2 fruit fly cellular contexts compared by ENCODE assay signal in the genomic region with DNA sequence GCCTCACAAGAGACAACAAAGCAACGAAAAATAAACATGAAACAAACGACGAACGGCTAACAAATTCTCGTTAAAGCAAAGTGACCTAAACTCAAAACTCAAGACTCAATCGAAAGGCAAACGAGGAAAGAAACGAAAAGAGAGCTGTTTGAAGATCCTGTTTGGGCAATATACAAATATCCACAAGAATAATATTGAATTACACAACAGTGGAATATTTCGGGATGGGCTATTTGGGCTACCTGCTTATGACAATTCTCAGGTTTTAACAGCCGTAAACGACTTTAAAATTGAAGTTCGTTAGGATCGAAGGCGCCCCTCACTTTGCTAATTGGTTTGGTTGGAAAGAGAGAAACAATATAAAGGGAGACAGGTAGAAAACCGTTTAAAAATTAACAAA.
TF ChIP-seq lines count a peak whose summit lies in the region.

No protein-coding gene starts in this region.

- no peak for TF ChIP-seq CTCF in whole organism, embryonic (GFP tag; optimal IDR thresholded peaks at IDR 0.05; lab: Kevin White, UChicago)

TF ChIP-seq in whole organism, embryonic, 481 proteins besides CTCF, POLR2A, EP300 and RAD21 (continues in another document):
- TF ChIP-seq MESR4 (GFP tag; optimal IDR thresholded peaks at IDR 0.05; lab: Kevin White, UChicago) (no peak), ash1 (GFP tag; optimal IDR thresholded peaks at IDR 0.05; lab: Kevin White, UChicago) (no peak), crc (GFP tag; optimal IDR thresholded peaks at IDR 0.05; lab: Kevin White, UChicago) (no peak), bcd (GFP tag; optimal IDR thresholded peaks at IDR 0.05; lab: Kevin White, UChicago) (no peak), gsb-n (tag; optimal IDR thresholded peaks at IDR 0.05; lab: Kevin White, UChicago) (peak; percentile 7), prd (optimal IDR thresholded peaks at IDR 0.05; lab: Kevin White, UChicago) (no peak), prd (GFP tag; IDR thresholded peaks at IDR 0.05; lab: Robert Waterston, UW) (no peak), CG12155 (GFP tag; optimal IDR thresholded peaks at IDR 0.05; lab: Kevin White, UChicago) (no peak), cg (GFP tag; optimal IDR thresholded peaks at IDR 0.05; lab: Kevin White, UChicago) (no peak), NFAT (GFP tag; IDR thresholded peaks at IDR 0.05; lab: Robert Waterston, UW) (no peak), CG8089 (GFP tag; optimal IDR thresholded peaks at IDR 0.05; lab: Kevin White, UChicago) (no peak), CG9817 (tag; optimal IDR thresholded peaks at IDR 0.05; lab: Kevin White, UChicago) (no peak), CG11723 (GFP tag; optimal IDR thresholded peaks at IDR 0.05; lab: Kevin White, UChicago) (no peak), CG2889 (GFP tag; IDR thresholded peaks at IDR 0.05; lab: Robert Waterston, UW) (no peak), CG11398 (GFP tag; optimal IDR thresholded peaks at IDR 0.05; lab: Kevin White, UChicago) (no peak), Nf-YC (tag; optimal IDR thresholded peaks at IDR 0.05; lab: Kevin White, UChicago) (no peak), NC2α (GFP tag; optimal IDR thresholded peaks at IDR 0.05; lab: Kevin White, UChicago) (no peak), jumu (GFP tag; optimal IDR thresholded peaks at IDR 0.05; lab: Kevin White, UChicago) (no peak), toy (GFP tag; IDR thresholded peaks at IDR 0.05; lab: Robert Waterston, UW) (no peak), Sry-δ (GFP tag; optimal IDR thresholded peaks at IDR 0.05; lab: Kevin White, UChicago) (no peak), D (optimal IDR thresholded peaks at IDR 0.05; lab: Kevin White, UChicago) (no peak), D (GFP tag; optimal IDR thresholded peaks at IDR 0.05; lab: Kevin White, UChicago) (peak; percentile 19), GATAe (GFP tag; conservative IDR thresholded peaks at IDR 0.05; lab: Robert Waterston, UW) (no peak), CG2199 (GFP tag; IDR thresholded peaks at IDR 0.05; lab: Robert Waterston, UW) (peak; percentile 58; the same call in 1 of the 3 replicates), ab (GFP tag; optimal IDR thresholded peaks at IDR 0.05; lab: Kevin White, UChicago) (no peak), twi (tag; optimal IDR thresholded peaks at IDR 0.05; lab: Kevin White, UChicago) (peak; percentile 23), Pdp1 (GFP tag; optimal IDR thresholded peaks at IDR 0.05; lab: Kevin White, UChicago) (peak in 1 of 2 experiments; percentile 43), CrebB (tag; optimal IDR thresholded peaks at IDR 0.05; lab: Kevin White, UChicago) (no peak), Lhr (GFP tag; optimal IDR thresholded peaks at IDR 0.05; lab: Kevin White, UChicago) (no peak), stc (GFP tag; IDR thresholded peaks at IDR 0.05; lab: Robert Waterston, UW) (no peak), Dip2 (GFP tag; IDR thresholded peaks at IDR 0.05; lab: Robert Waterston, UW) (no peak), CG1647 (GFP tag; optimal IDR thresholded peaks at IDR 0.05; lab: Kevin White, UChicago) (no peak), sens (GFP tag; lab: Kevin White, UChicago) (peak; percentile 81), chm (GFP tag; IDR thresholded peaks at IDR 0.05; lab: Robert Waterston, UW) (0 out of 2 replicates have a peak, but pooled peaks have one; percentile 45), aop (GFP tag; IDR thresholded peaks at IDR 0.05; lab: Robert Waterston, UW) (no peak), ro (GFP tag; IDR thresholded peaks at IDR 0.05; lab: Robert Waterston, UW) (no peak), CG10274 (GFP tag; optimal IDR thresholded peaks at IDR 0.05; lab: Kevin White, UChicago) (no peak), otp (GFP tag; IDR thresholded peaks at IDR 0.05; lab: Robert Waterston, UW) (0 out of 3 replicates have a peak, but pooled peaks have one; percentile 36), Dll (GFP tag; IDR thresholded peaks at IDR 0.05; lab: Robert Waterston, UW; ENCODE audit: partially characterized antibody) (no peak), Dbx (GFP tag; IDR thresholded peaks at IDR 0.05; lab: Robert Waterston, UW) (no peak), CG3847 (GFP tag; IDR thresholded peaks at IDR 0.05; lab: Robert Waterston, UW) (no peak), Tbp (GFP tag; optimal IDR thresholded peaks at IDR 0.05; lab: Kevin White, UChicago) (no peak), CG14965 (GFP tag; optimal IDR thresholded peaks at IDR 0.05; lab: Kevin White, UChicago; ENCODE audit: borderline replicate concordance) (no peak), pfk (GFP tag; optimal IDR thresholded peaks at IDR 0.05; lab: Kevin White, UChicago) (no peak), sd (tag; optimal IDR thresholded peaks at IDR 0.05; lab: Kevin White, UChicago) (no peak)

TF ChIP-seq in whole organism, prepupa, 60 proteins besides CTCF, POLR2A, EP300 and RAD21:
- no peak for TF ChIP-seq eg (GFP tag; IDR thresholded peaks at IDR 0.05; lab: Robert Waterston, UW)
- no peak for TF ChIP-seq Hr39 (GFP tag; optimal IDR thresholded peaks at IDR 0.05; lab: Kevin White, UChicago)
- TF ChIP-seq CG3919 (GFP tag; optimal IDR thresholded peaks at IDR 0.05; lab: Kevin White, UChicago): no peak
- peak; percentile 82 for TF ChIP-seq fkh (GFP tag; optimal IDR thresholded peaks at IDR 0.05; lab: Kevin White, UChicago)
